Worm (Caenorhabditis elegans) whole organism, early embryonic: Measurements from ENCODE around the gene F38H4.6.

Source experiments
- F13C5.2 ChIP-seq: sonication (generic microtip); optimal IDR thresholded peaks from 2 replicates; lab custom pipeline; 2017; ENCODE audit warnings: mild to moderate bottlenecking, missing genetic modification characterization, inconsistent platforms, missing compliant biosample characterization
- ama-1 ChIP-seq: fragments of 150-350 bp; optimal IDR thresholded peaks from 2 replicates; lab custom pipeline; 2014
- pes-1 ChIP-seq: fragments of 200-800 bp; sonication (Bioruptor generic); IDR thresholded peaks from 2 replicates; pipeline ENCODE4 v1.3.6; 2022; ENCODE audit warnings: missing genetic modification reagents, missing genetic modification characterization, missing compliant biosample characterization
- tbx-11 ChIP-seq: fragments of 200-800 bp; sonication (Bioruptor generic); IDR thresholded peaks from 2 replicates; pipeline ENCODE4 v1.3.6; 2022; ENCODE audit warnings: missing genetic modification characterization, missing compliant biosample characterization

DNA sequence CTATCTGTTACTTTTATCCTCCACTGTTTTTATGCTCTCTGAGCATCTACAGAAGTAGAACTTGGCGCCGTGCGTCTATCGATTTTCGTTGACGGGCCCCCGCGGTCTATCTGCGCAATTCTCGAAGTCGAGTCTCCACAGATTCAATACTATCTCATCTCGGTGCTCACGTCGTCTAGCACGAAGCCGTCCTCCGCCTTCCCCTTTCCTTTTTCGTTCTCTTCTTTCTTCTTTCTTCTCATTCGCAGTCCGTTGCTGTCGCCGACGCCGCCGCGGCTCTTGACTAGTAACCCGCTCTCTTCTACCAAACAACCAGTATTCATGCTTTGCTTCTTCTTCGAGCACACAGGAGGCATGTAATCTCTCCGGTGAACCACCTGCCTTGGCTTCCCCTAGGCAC is 23.4 kb upstream of the F38H4.6 start:
- TF ChIP-seq ama-1 (lab: Kevin White, UChicago) = no peak
- TF ChIP-seq pes-1 (GFP tag; lab: Robert Waterston, UW) = no peak
- no peak for TF ChIP-seq tbx-11 (GFP tag; lab: Robert Waterston, UW)
- no peak for TF ChIP-seq F13C5.2 (tag; lab: Kevin White, UChicago)
